Worm (Caenorhabditis elegans): ENCODE data around the gene kcc-1.
A peak's percentile ranks its signal among the peaks of the same experiment; 100 is the strongest.

The kcc-1 gene

DNA sequence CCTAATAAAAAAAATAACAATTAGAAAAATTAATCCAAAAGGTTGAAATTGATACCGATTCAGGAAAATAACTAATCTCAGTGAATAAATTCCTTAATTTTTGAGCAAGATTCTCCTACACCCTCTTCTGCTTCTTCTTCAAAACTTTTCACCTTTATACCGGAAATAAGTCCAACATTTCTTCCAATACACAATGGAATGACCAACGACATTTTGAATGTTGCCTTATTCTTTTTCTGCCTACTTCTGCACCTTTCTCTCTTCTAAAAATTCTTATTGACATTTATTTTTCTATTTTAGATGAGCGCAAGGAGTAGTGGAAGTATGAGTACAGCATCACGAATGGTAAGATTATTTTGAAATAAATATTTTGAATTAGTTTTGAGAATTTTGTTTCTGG lies 9.2 kb upstream of the kcc-1 start, which contains the start of gene unc-8:
unc-8 (plus strand) TSS at position 301 of the 400 bp plus-strand sequence.
- no peak for TF ChIP-seq nhr-237 (tag; optimal IDR thresholded peaks at IDR 0.05)

- TF ChIP-seq ZK546.5 (tag; optimal IDR thresholded peaks at IDR 0.05): no peak
- TF ChIP-seq sma-3 (GFP tag; optimal IDR thresholded peaks at IDR 0.05): no peak
- TF ChIP-seq nhr-23 (tag; optimal IDR thresholded peaks at IDR 0.05): no peak
- TF ChIP-seq lin-39 (tag; optimal IDR thresholded peaks at IDR 0.05): no peak
- no peak for TF ChIP-seq ztf-1 (GFP tag; conservative IDR thresholded peaks at IDR 0.05)
These were observed 2.4 kb upstream of the kcc-1 start, which contains the start of gene R13A1.3 for ce11 chrIV:7203696-7204095. TSS of gene R13A1.3 (plus strand) at chrIV:7203996.

ce11 chrIV:7208961-7209360 lies 2.9 kb downstream of the kcc-1 start:
- no peak for TF ChIP-seq F13H6.1 (tag; optimal IDR thresholded peaks at IDR 0.05)
- TF ChIP-seq nhr-21 (tag; optimal IDR thresholded peaks at IDR 0.05): no peak
- no peak for TF ChIP-seq elt-3 (tag; optimal IDR thresholded peaks at IDR 0.05)
- no peak for TF ChIP-seq snpc-4 (tag; optimal IDR thresholded peaks at IDR 0.05)
- no peak for TF ChIP-seq sma-3 (GFP tag; optimal IDR thresholded peaks at IDR 0.05)
- no peak for TF ChIP-seq unc-62 (GFP tag; optimal IDR thresholded peaks at IDR 0.05)
- no peak for TF ChIP-seq nhr-12 (tag; optimal IDR thresholded peaks at IDR 0.05)
- no peak for TF ChIP-seq nhr-23 (tag; optimal IDR thresholded peaks at IDR 0.05)
- no peak for TF ChIP-seq lin-11 (tag; optimal IDR thresholded peaks at IDR 0.05)
- no peak for TF ChIP-seq ztf-11 (tag; optimal IDR thresholded peaks at IDR 0.05)
- TF ChIP-seq ztf-4 (tag; optimal IDR thresholded peaks at IDR 0.05): no peak
- TF ChIP-seq ama-1 (optimal IDR thresholded peaks at IDR 0.05): no peak
- TF ChIP-seq ztf-1 (GFP tag; conservative IDR thresholded peaks at IDR 0.05): no peak
- TF ChIP-seq lin-13 (GFP tag; optimal IDR thresholded peaks at IDR 0.05): no peak
- no peak for TF ChIP-seq ceh-82 (tag; optimal IDR thresholded peaks at IDR 0.05)
- TF ChIP-seq nhr-237 (tag; optimal IDR thresholded peaks at IDR 0.05): no peak

DNA sequence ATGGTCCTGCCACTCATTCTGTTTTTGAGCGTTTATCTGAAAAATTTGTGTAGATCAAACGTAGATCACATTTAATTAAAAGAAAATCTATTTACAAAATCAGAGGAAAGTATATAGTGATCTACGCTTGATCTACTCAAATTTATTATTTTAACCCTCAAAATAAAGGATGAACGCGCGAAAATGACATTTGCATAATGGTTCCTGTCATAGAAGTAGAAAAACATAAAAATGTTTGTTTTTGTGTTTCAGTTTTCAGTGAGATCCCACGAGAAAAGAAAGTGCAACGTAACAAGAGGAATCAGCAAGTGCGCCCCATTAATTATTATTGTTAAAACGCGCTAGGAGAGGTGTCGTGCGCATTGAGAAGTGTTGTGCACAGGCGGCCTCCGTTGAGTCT lies 5.2 kb downstream of the kcc-1 start:
- TF ChIP-seq alr-1 (tag; optimal IDR thresholded peaks at IDR 0.05): no peak
- no peak for TF ChIP-seq nhr-77 (tag; optimal IDR thresholded peaks at IDR 0.05)
- no peak for TF ChIP-seq sma-9 (GFP tag; optimal IDR thresholded peaks at IDR 0.05)
- TF ChIP-seq sma-9 (tag; optimal IDR thresholded peaks at IDR 0.05): no peak
- TF ChIP-seq nhr-21 (tag; optimal IDR thresholded peaks at IDR 0.05): no peak
- TF ChIP-seq snpc-4 (tag; optimal IDR thresholded peaks at IDR 0.05): no peak

DNA sequence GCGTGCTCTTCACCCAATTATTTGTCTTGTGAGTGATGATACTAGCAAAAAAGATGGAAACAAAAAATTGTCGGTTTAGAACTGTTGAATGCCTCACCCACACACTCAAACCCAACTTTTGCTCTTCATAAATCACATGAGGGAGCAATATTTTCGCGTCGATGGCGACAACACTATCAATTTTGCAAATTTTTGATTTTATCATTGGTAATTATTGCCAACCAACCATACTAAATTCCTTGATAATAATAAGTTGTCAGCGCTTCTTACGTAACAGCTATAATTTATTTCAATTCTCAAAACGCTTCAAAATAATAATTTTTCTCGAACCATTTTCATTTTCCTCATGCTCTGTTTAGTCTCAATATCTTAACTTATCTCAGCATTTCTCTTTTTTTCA lies 6.7 kb downstream of the kcc-1 start:
- TF ChIP-seq fos-1 (tag; optimal IDR thresholded peaks at IDR 0.05) (peak; percentile 44), aly-2 (tag; optimal IDR thresholded peaks at IDR 0.05) (no peak)

DNA sequence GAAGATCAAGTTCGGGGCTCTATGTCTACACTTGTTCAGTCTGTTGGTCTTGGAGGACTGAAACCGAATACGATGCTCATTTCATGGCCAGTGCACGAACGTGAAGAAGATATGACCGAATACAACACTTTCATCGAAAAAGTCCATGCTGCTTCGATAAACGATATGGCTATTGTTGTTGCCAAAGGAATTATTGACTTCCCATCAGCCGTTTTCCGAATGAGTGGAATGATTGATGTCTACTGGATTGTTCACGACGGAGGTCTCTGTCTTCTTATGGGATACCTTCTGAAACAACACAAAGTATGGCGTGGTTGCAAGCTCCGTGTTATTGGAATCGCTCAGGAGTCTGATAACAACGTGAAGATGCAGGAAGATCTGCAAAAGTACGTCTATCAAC lies 10.1 kb downstream of the kcc-1 start:
- TF ChIP-seq unc-62 (GFP tag; optimal IDR thresholded peaks at IDR 0.05) (no peak), sem-4 (tag; optimal IDR thresholded peaks at IDR 0.05) (no peak), nhr-10 (tag; optimal IDR thresholded peaks at IDR 0.05) (no peak), C34F6.9 (tag; optimal IDR thresholded peaks at IDR 0.05) (no peak), R02D3.7 (tag; optimal IDR thresholded peaks at IDR 0.05) (no peak), ztf-4 (tag; optimal IDR thresholded peaks at IDR 0.05) (no peak), egl-27 (tag; optimal IDR thresholded peaks at IDR 0.05) (no peak), mdl-1 (tag; optimal IDR thresholded peaks at IDR 0.05) (no peak), nhr-23 (tag; optimal IDR thresholded peaks at IDR 0.05) (no peak), sma-3 (GFP tag; optimal IDR thresholded peaks at IDR 0.05) (no peak), ceh-82 (tag; optimal IDR thresholded peaks at IDR 0.05) (no peak), Y55F3AM.14 (GFP tag; optimal IDR thresholded peaks at IDR 0.05) (no peak), dmd-4 (tag; optimal IDR thresholded peaks at IDR 0.05) (no peak), nhr-77 (tag; optimal IDR thresholded peaks at IDR 0.05) (no peak), F13H6.1 (tag; optimal IDR thresholded peaks at IDR 0.05) (no peak), nhr-6 (tag; optimal IDR thresholded peaks at IDR 0.05) (no peak), gmeb-1 (tag; optimal IDR thresholded peaks at IDR 0.05) (no peak), nhr-12 (tag; optimal IDR thresholded peaks at IDR 0.05) (no peak), nhr-21 (tag; optimal IDR thresholded peaks at IDR 0.05) (no peak), elt-1 (tag; optimal IDR thresholded peaks at IDR 0.05) (no peak)
